Worm (Caenorhabditis elegans) whole organism, early embryonic: Measurements from ENCODE around the gene Y54E2A.10.

ENCODE experiments used
- B0310.2 ChIP-seq: sonication (generic microtip); optimal IDR thresholded peaks from 2 replicates; lab custom pipeline; 2016; ENCODE audit warnings: mild to moderate bottlenecking, missing genetic modification characterization, missing compliant biosample characterization
- F13C5.2 ChIP-seq: sonication (generic microtip); optimal IDR thresholded peaks from 2 replicates; lab custom pipeline; 2017; ENCODE audit warnings: mild to moderate bottlenecking, missing genetic modification characterization, inconsistent platforms, missing compliant biosample characterization
- aly-1 ChIP-seq: sonication (generic microtip); optimal IDR thresholded peaks from 2 replicates; lab custom pipeline; 2016; ENCODE audit warnings: missing genetic modification characterization, missing compliant biosample characterization
- ama-1 ChIP-seq: fragments of 150-350 bp; optimal IDR thresholded peaks from 2 replicates; lab custom pipeline; 2014
- ceh-13 ChIP-seq: fragments of 200-800 bp; sonication (Bioruptor generic); optimal IDR thresholded peaks from 2 replicates; lab custom pipeline; 2018; ENCODE audit warnings: mild to moderate bottlenecking, missing genetic modification characterization, missing compliant biosample characterization
- ceh-36 ChIP-seq: sonication (generic microtip); optimal IDR thresholded peaks from 2 replicates; lab custom pipeline; 2016; ENCODE audit warnings: missing genetic modification characterization, inconsistent platforms, missing compliant biosample characterization
- ets-7 ChIP-seq: sonication (generic microtip); optimal IDR thresholded peaks from 2 replicates; lab custom pipeline; 2016; ENCODE audit warnings: missing genotype, missing genetic modification characterization, missing compliant biosample characterization
- flt-1 ChIP-seq: fragments of 200-800 bp; sonication (Bioruptor generic); IDR thresholded peaks from 2 replicates; pipeline ENCODE4 v1.3.6; 2022; ENCODE audit warnings: missing genetic modification characterization, missing compliant biosample characterization
- hmbx-1 ChIP-seq: sonication (generic microtip); optimal IDR thresholded peaks from 2 replicates; lab custom pipeline; 2016; ENCODE audit warnings: mild to moderate bottlenecking, missing genetic modification characterization, missing compliant biosample characterization
- hmg-4 ChIP-seq: fragments of 200-800 bp; sonication (Bioruptor generic); optimal IDR thresholded peaks from 2 replicates; lab custom pipeline; 2018; ENCODE audit warnings: mild to moderate bottlenecking, missing genetic modification characterization, missing compliant biosample characterization
- hnd-1 ChIP-seq: sonication (generic microtip); optimal IDR thresholded peaks from 2 replicates; lab custom pipeline; 2016; ENCODE audit warnings: missing genetic modification characterization, missing compliant biosample characterization
- pes-1 ChIP-seq: fragments of 200-800 bp; sonication (Bioruptor generic); IDR thresholded peaks from 2 replicates; pipeline ENCODE4 v1.3.6; 2022; ENCODE audit warnings: missing genetic modification reagents, missing genetic modification characterization, missing compliant biosample characterization
- scrt-1 ChIP-seq: fragments of 200-800 bp; sonication (Bioruptor generic); IDR thresholded peaks from 2 replicates; pipeline ENCODE4 v1.3.6; 2022; ENCODE audit warnings: missing genetic modification characterization, missing compliant biosample characterization
- sea-1 ChIP-seq: fragments of 200-800 bp; sonication (Bioruptor generic); conservative IDR thresholded peaks from 2 replicates; pipeline ENCODE4 v1.3.6; 2022; ENCODE audit warnings: missing genetic modification characterization, missing compliant biosample characterization
- tbx-11 ChIP-seq: fragments of 200-800 bp; sonication (Bioruptor generic); IDR thresholded peaks from 2 replicates; pipeline ENCODE4 v1.3.6; 2022; ENCODE audit warnings: missing genetic modification characterization, missing compliant biosample characterization
- tbx-37 ChIP-seq: fragments of 200-800 bp; sonication (Bioruptor generic); conservative IDR thresholded peaks from 2 replicates; pipeline ENCODE4 v1.3.6; 2022; ENCODE audit warnings: missing genetic modification reagents, missing genetic modification characterization, missing compliant biosample characterization
- tra-4 ChIP-seq: sonication (generic microtip); optimal IDR thresholded peaks from 2 replicates; lab custom pipeline; 2017; ENCODE audit warnings: missing genetic modification characterization, missing compliant biosample characterization

Y54E2A.10 gene

DNA sequence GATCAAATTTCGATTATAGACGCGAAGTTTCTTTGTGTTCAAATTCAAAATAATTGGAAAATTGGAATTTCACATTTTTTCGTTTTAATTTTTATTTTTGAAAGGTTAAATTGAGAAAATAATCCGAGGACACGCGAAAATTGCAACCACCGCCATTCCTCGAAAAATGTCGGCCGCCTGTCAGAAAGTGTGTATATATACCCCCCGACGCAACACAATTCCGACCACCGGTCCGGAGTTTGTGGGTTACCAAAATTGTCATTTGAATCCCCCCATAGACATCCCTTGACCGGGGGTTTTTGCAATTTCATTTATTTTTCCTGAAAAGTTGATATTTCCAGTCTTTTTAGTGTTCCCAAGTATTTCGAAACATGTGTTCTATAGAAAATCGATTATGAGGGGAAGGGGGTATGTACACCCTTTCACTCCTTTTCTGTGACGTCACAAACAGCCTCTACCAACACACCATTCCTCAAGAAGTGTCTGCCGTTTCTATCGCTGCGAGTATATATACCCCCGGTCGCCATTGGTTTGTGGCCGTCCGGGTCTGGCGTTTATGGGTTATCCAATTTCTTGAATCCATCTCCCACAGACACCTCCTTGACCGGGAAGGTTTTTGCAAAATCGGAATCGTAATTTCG lies 13.5 kb downstream of the Y54E2A.10 start, which contains the start of gene W01D2.3:
TSS of gene W01D2.3 (minus strand) at position 51 of the 641 bp plus-strand sequence.
- TF ChIP-seq sea-1 (GFP tag; lab: Robert Waterston, UW) (peak; percentile 88), hmbx-1 (tag; lab: Kevin White, UChicago) (peak; percentile 65), tbx-37 (GFP tag; lab: Robert Waterston, UW) (peak; percentile 67), tra-4 (peak; percentile 88), ceh-13 (GFP tag; lab: Kevin White, UChicago) (peak; percentile 91), aly-1 (tag; lab: Kevin White, UChicago) (peak; percentile 91), hmg-4 (GFP tag; lab: Kevin White, UChicago) (peak; percentile 98), flt-1 (peak; percentile 79), ceh-36 (peak; percentile 82), pes-1 (GFP tag; lab: Robert Waterston, UW) (peak; percentile 91), tbx-11 (GFP tag; lab: Robert Waterston, UW) (peak; percentile 85), F13C5.2 (tag; lab: Kevin White, UChicago) (peak; percentile 89), scrt-1 (GFP tag; lab: Robert Waterston, UW) (peak; percentile 84), ets-7 (tag; lab: Kevin White, UChicago) (peak; percentile 90), B0310.2 (tag; lab: Kevin White, UChicago) (peak; percentile 95), ama-1 (lab: Kevin White, UChicago) (no peak), hnd-1 (tag; lab: Kevin White, UChicago) (peak; percentile 79)

DNA sequence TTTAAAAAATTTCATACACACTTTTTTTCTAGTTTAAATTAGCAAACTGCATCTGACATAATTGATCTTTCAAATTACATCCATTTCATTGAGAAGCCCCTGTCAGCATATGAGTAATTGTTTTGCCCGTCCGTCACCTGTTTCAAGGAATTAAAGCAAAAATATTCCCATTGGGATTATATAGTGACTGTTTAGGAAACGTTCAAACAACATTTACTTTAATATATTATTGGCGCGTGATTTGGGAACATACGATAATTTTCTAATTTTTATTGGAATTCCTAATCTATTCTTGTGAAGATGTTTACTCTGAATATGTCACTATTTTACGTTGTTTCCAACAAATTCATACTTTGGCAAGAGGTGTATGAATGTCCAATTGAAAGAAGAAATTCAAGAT lies 14.8 kb downstream of the Y54E2A.10 start, which contains the start of gene srt-11:
TSS of gene srt-11 (plus strand) at position 301 of the 400 bp plus-strand sequence.
- TF ChIP-seq ceh-36 (no peak), sea-1 (GFP tag; lab: Robert Waterston, UW) (no peak), hmbx-1 (tag; lab: Kevin White, UChicago) (no peak), ceh-13 (GFP tag; lab: Kevin White, UChicago) (no peak), ama-1 (lab: Kevin White, UChicago) (no peak), flt-1 (no peak), tbx-11 (GFP tag; lab: Robert Waterston, UW) (no peak), hnd-1 (tag; lab: Kevin White, UChicago) (no peak), tbx-37 (GFP tag; lab: Robert Waterston, UW) (no peak), ets-7 (tag; lab: Kevin White, UChicago) (no peak), hmg-4 (GFP tag; lab: Kevin White, UChicago) (no peak), tra-4 (no peak), pes-1 (GFP tag; lab: Robert Waterston, UW) (no peak), F13C5.2 (tag; lab: Kevin White, UChicago) (no peak), scrt-1 (GFP tag; lab: Robert Waterston, UW) (no peak), aly-1 (tag; lab: Kevin White, UChicago) (no peak)

DNA sequence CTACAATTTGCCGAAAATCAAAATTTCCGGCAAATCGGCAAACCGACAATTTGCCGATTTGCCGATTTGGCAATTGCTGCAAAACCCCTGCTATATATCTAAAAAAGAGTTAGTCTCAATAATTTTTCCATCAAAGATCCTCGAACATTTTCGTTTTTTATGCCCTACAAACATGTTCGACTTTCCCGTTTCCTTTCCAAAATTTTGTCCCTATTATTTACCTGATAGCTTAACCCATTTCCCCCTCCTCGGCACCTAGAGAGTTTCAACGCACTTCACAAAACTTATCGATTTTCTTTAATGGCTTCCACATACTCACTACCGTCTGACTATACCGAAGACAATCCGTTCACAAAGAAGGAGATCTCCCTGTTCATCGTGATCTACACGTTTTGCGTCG lies 17.8 kb downstream of the Y54E2A.10 start, which contains the start of gene W01D2.6:
TSS of gene W01D2.6 (plus strand) at position 301 of the 400 bp plus-strand sequence.
- TF ChIP-seq sea-1 (GFP tag; lab: Robert Waterston, UW) (no peak), scrt-1 (GFP tag; lab: Robert Waterston, UW) (no peak), pes-1 (GFP tag; lab: Robert Waterston, UW) (no peak), tbx-11 (GFP tag; lab: Robert Waterston, UW) (no peak), hnd-1 (tag; lab: Kevin White, UChicago) (no peak), B0310.2 (tag; lab: Kevin White, UChicago) (no peak), ceh-13 (GFP tag; lab: Kevin White, UChicago) (no peak), aly-1 (tag; lab: Kevin White, UChicago) (no peak), flt-1 (no peak), tbx-37 (GFP tag; lab: Robert Waterston, UW) (no peak), ceh-36 (no peak), F13C5.2 (tag; lab: Kevin White, UChicago) (no peak), ama-1 (lab: Kevin White, UChicago) (no peak), hmg-4 (GFP tag; lab: Kevin White, UChicago) (no peak), ets-7 (tag; lab: Kevin White, UChicago) (no peak), tra-4 (no peak), hmbx-1 (tag; lab: Kevin White, UChicago) (no peak)

DNA sequence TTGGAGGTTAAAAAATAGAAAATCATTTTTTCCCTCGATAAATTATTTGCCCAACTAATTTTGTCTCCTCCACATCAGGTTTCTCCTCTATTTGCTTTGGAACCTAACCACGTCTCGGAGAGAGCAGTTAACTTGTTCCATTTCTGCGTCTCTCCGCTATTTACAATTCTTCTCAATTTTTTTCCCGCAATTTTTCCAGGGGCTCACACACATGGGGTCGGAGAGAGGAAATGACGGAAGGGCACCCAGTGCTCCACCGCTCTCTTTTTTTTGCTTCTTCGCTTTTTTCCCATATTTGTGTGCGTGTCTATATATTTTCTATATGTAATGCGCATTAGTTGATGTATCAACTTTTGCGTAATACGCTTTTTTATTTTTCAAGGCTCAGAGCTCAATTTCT lies 19.8 kb downstream of the Y54E2A.10 start:
- no peak for TF ChIP-seq hmbx-1 (tag; lab: Kevin White, UChicago)
- TF ChIP-seq pes-1 (GFP tag; lab: Robert Waterston, UW) = no peak
- TF ChIP-seq flt-1 = no peak

ce11 chrII:14811472-14811871 lies 20.6 kb downstream of the Y54E2A.10 start:
- TF ChIP-seq ceh-13 (GFP tag; lab: Kevin White, UChicago) (no peak), tra-4 (no peak), F13C5.2 (tag; lab: Kevin White, UChicago) (no peak), aly-1 (tag; lab: Kevin White, UChicago) (no peak), ets-7 (tag; lab: Kevin White, UChicago) (no peak)

ce11 chrII:14812231-14812630 lies 21.4 kb downstream of the Y54E2A.10 start, which contains the start of gene osta-3:
Gene osta-3, plus strand, starts transcription at chrII:14812531.
- TF ChIP-seq tbx-11 (GFP tag; lab: Robert Waterston, UW) (no peak), ama-1 (lab: Kevin White, UChicago) (no peak), ceh-36 (no peak), hmg-4 (GFP tag; lab: Kevin White, UChicago) (no peak), scrt-1 (GFP tag; lab: Robert Waterston, UW) (no peak), F13C5.2 (tag; lab: Kevin White, UChicago) (no peak), tra-4 (no peak), ets-7 (tag; lab: Kevin White, UChicago) (no peak), B0310.2 (tag; lab: Kevin White, UChicago) (no peak), ceh-13 (GFP tag; lab: Kevin White, UChicago) (no peak), aly-1 (tag; lab: Kevin White, UChicago) (no peak), tbx-37 (GFP tag; lab: Robert Waterston, UW) (no peak), flt-1 (no peak), sea-1 (GFP tag; lab: Robert Waterston, UW) (no peak)
